Worm (Caenorhabditis elegans) whole organism, mixed stage, embryonic: Measurements from ENCODE around the gene C45G9.9.

Experiments
- elt-3 ChIP-seq: fragments of 150-350 bp; optimal IDR thresholded peaks from 2 replicates; lab custom pipeline; 2014; ENCODE audit warnings: missing biosample characterization, missing genetic modification characterization
- ham-2 ChIP-seq: fragments of 200-800 bp; sonication (Bioruptor generic); optimal IDR thresholded peaks from 2 replicates; lab custom pipeline; 2018; ENCODE audit warnings: mild to moderate bottlenecking, missing genetic modification characterization, missing compliant biosample characterization
- lin-13 ChIP-seq: fragments of 150-350 bp; optimal IDR thresholded peaks from 2 replicates; lab custom pipeline; 2014; ENCODE audit warnings: missing biosample characterization, missing genetic modification characterization
- lsy-2 ChIP-seq: fragments of 150-350 bp; optimal IDR thresholded peaks from 2 replicates; lab custom pipeline; 2014; ENCODE audit warnings: missing biosample characterization, missing genetic modification characterization
- mab-5 ChIP-seq: fragments of 150-350 bp; optimal IDR thresholded peaks from 2 replicates; lab custom pipeline; 2014; ENCODE audit warnings: missing biosample characterization, missing genetic modification characterization
- nhr-237 ChIP-seq: fragments of 150-350 bp; optimal IDR thresholded peaks from 2 replicates; lab custom pipeline; 2014; ENCODE audit warnings: missing biosample characterization, missing genetic modification characterization
- nhr-76 ChIP-seq: sonication (generic microtip); optimal IDR thresholded peaks from 2 replicates; lab custom pipeline; 2017; ENCODE audit warnings: missing biosample characterization, missing genetic modification characterization
- snpc-4 ChIP-seq: fragments of 150-350 bp; optimal IDR thresholded peaks from 2 replicates; lab custom pipeline; 2014; ENCODE audit warnings: missing biosample characterization, missing genetic modification characterization
- unc-39 ChIP-seq: fragments of 150-350 bp; optimal IDR thresholded peaks from 2 replicates; lab custom pipeline; 2014; ENCODE audit warnings: missing biosample characterization, missing genetic modification characterization
- unc-62 ChIP-seq: fragments of 150-350 bp; optimal IDR thresholded peaks from 2 replicates; lab custom pipeline; 2014; ENCODE audit warnings: missing biosample characterization, missing genetic modification reagents, missing genetic modification characterization
- zip-8 ChIP-seq: fragments of 150-350 bp; optimal IDR thresholded peaks from 2 replicates; lab custom pipeline; 2014; ENCODE audit warnings: missing biosample characterization, missing genetic modification characterization
- ztf-11 ChIP-seq: fragments of 150-350 bp; optimal IDR thresholded peaks from 2 replicates; lab custom pipeline; 2014; ENCODE audit warnings: missing biosample characterization, missing genetic modification characterization

DNA sequence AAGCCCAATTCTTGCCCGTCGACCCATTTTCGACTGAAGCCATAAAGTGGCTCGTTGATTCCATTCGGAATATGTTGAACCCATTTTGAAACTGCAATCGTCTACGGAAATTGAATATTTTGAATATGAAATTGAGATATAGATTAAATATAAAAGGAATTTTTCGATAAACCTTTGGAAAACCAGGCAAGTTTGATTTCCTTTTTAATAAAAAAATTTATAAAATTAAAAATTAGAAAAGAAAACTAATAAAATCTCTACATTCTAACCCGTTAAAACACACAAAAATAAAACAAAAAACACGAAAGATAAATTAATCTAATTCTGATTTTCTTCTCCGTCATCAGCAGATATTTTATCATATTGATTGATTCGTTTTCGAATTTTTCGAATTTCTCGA is 48.7 kb downstream of the C45G9.9 start, which contains the start of gene R144.12:
- TF ChIP-seq mab-5 (tag; lab: Kevin White, UChicago): no peak
- no peak for TF ChIP-seq unc-39 (tag; lab: Kevin White, UChicago)
- TF ChIP-seq lsy-2 (tag; lab: Kevin White, UChicago): no peak
- TF ChIP-seq ham-2: no peak
- TF ChIP-seq nhr-237 (tag; lab: Kevin White, UChicago): no peak
- no peak for TF ChIP-seq ztf-11 (tag; lab: Kevin White, UChicago)
- no peak for TF ChIP-seq lin-13 (tag; lab: Kevin White, UChicago)
- no peak for TF ChIP-seq unc-62
- TF ChIP-seq zip-8 (tag; lab: Kevin White, UChicago): no peak
- no peak for TF ChIP-seq nhr-76
- TF ChIP-seq snpc-4 (tag; lab: Kevin White, UChicago): no peak
- no peak for TF ChIP-seq elt-3 (tag; lab: Kevin White, UChicago)
